Worm (Caenorhabditis elegans) whole organism, early embryonic: ENCODE data around the gene cth-1.

Source experiments
- aly-1 ChIP-seq: sonication (generic microtip); optimal IDR thresholded peaks from 2 replicates; lab custom pipeline; 2016; ENCODE audit warnings: missing genetic modification characterization, missing compliant biosample characterization
- ama-1 ChIP-seq: fragments of 150-350 bp; optimal IDR thresholded peaks from 2 replicates; lab custom pipeline; 2014
- ceh-36 ChIP-seq: sonication (generic microtip); optimal IDR thresholded peaks from 2 replicates; lab custom pipeline; 2016; ENCODE audit warnings: missing genetic modification characterization, inconsistent platforms, missing compliant biosample characterization
- flt-1 ChIP-seq: fragments of 200-800 bp; sonication (Bioruptor generic); IDR thresholded peaks from 2 replicates; pipeline ENCODE4 v1.3.6; 2022; ENCODE audit warnings: missing genetic modification characterization, missing compliant biosample characterization
- sea-1 ChIP-seq: fragments of 200-800 bp; sonication (Bioruptor generic); conservative IDR thresholded peaks from 2 replicates; pipeline ENCODE4 v1.3.6; 2022; ENCODE audit warnings: missing genetic modification characterization, missing compliant biosample characterization

ce11 chrV:16099441-16099840 lies 1.0 kb upstream of the cth-1 start, which contains the start of gene str-7:
- TF ChIP-seq flt-1 (no peak), sea-1 (GFP tag; lab: Robert Waterston, UW) (no peak), ama-1 (lab: Kevin White, UChicago) (no peak), ceh-36 (tag; lab: Kevin White, UChicago) (no peak), aly-1 (tag; lab: Kevin White, UChicago) (no peak)
